Worm (Caenorhabditis elegans) whole organism, early embryonic: ENCODE measurements around the gene mcm-7.

Source experiments
- ama-1 ChIP-seq: fragments of 150-350 bp; optimal IDR thresholded peaks from 2 replicates; lab custom pipeline; 2014
- flt-1 ChIP-seq: fragments of 200-800 bp; sonication (Bioruptor generic); IDR thresholded peaks from 2 replicates; pipeline ENCODE4 v1.3.6; 2022; ENCODE audit warnings: missing genetic modification characterization, missing compliant biosample characterization
- hmbx-1 ChIP-seq: sonication (generic microtip); optimal IDR thresholded peaks from 2 replicates; lab custom pipeline; 2016; ENCODE audit warnings: mild to moderate bottlenecking, missing genetic modification characterization, missing compliant biosample characterization
- pes-1 ChIP-seq: fragments of 200-800 bp; sonication (Bioruptor generic); IDR thresholded peaks from 2 replicates; pipeline ENCODE4 v1.3.6; 2022; ENCODE audit warnings: missing genetic modification reagents, missing genetic modification characterization, missing compliant biosample characterization
- tbx-37 ChIP-seq: fragments of 200-800 bp; sonication (Bioruptor generic); conservative IDR thresholded peaks from 2 replicates; pipeline ENCODE4 v1.3.6; 2022; ENCODE audit warnings: missing genetic modification reagents, missing genetic modification characterization, missing compliant biosample characterization
- tra-4 ChIP-seq: sonication (generic microtip); optimal IDR thresholded peaks from 2 replicates; lab custom pipeline; 2017; ENCODE audit warnings: missing genetic modification characterization, missing compliant biosample characterization

- TF ChIP-seq flt-1 (GFP tag; lab: Robert Waterston, UW) (no peak), ama-1 (lab: Kevin White, UChicago) (no peak), tbx-37 (GFP tag; lab: Robert Waterston, UW) (no peak), pes-1 (GFP tag; lab: Robert Waterston, UW) (no peak), hmbx-1 (tag; lab: Kevin White, UChicago) (no peak), tra-4 (no peak)
Observed at ce11 chrV:4303793-4304192, 43.2 kb upstream of the mcm-7 start.
